Worm (Caenorhabditis elegans) whole organism, L4 larva: ENCODE data around the gene slc-36.3.

Experiments used
- D1046.2 ChIP-seq: fragments of 200-800 bp; sonication (Bioruptor generic); IDR thresholded peaks from 2 replicates; pipeline ENCODE4 v1.3.6; 2022; ENCODE audit warnings: missing genetic modification characterization, missing compliant biosample characterization
- F10B5.3 ChIP-seq: sonication (generic microtip); optimal IDR thresholded peaks from 2 replicates; lab custom pipeline; 2016; ENCODE audit warnings: mild to moderate bottlenecking, missing genetic modification characterization, missing compliant biosample characterization
- T20F7.1 ChIP-seq: fragments of 200-800 bp; sonication (Bioruptor generic); optimal IDR thresholded peaks from 2 replicates; lab custom pipeline; 2018; ENCODE audit warnings: mild to moderate bottlenecking, missing genetic modification characterization, missing compliant biosample characterization
- T26A8.4 ChIP-seq: fragments of 200-800 bp; sonication (Bioruptor generic); IDR thresholded peaks from 2 replicates; pipeline ENCODE4 v1.3.6; 2022; ENCODE audit warnings: missing genetic modification characterization, missing compliant biosample characterization
- Y48G9A.11 ChIP-seq: fragments of 200-800 bp; sonication (Bioruptor generic); IDR thresholded peaks from 2 replicates; pipeline ENCODE4 v1.3.6; 2022; ENCODE audit warnings: missing genetic modification reagents, missing genetic modification characterization, missing compliant biosample characterization
- Y75B8A.6 ChIP-seq: fragments of 200-800 bp; sonication (Bioruptor generic); IDR thresholded peaks from 2 replicates; pipeline ENCODE4 v1.3.6; 2022; ENCODE audit warnings: missing genetic modification reagents, missing genetic modification characterization, missing compliant biosample characterization
- aha-1 ChIP-seq: fragments of 150-350 bp; peaks from one replicate; lab custom pipeline; 2014; ENCODE audit warnings: missing biosample characterization, missing genetic modification characterization
- aly-2 ChIP-seq: sonication (generic microtip); optimal IDR thresholded peaks from 2 replicates; lab custom pipeline; 2018; ENCODE audit warnings: missing biosample characterization, missing genetic modification characterization
- ama-1 ChIP-seq: fragments of 150-350 bp; optimal IDR thresholded peaks from 2 replicates; lab custom pipeline; 2014; ENCODE audit warnings: inconsistent platforms, mixed read lengths
- attf-4 ChIP-seq: sonication (generic microtip); optimal IDR thresholded peaks from 3 replicates; lab custom pipeline; 2017; ENCODE audit warnings: missing biosample characterization, missing genetic modification characterization
- ceh-32 ChIP-seq: sonication (generic microtip); optimal IDR thresholded peaks from 2 replicates; lab custom pipeline; 2016; ENCODE audit warnings: mild to moderate bottlenecking, missing genetic modification characterization, missing compliant biosample characterization; ENCODE audit not compliant: poor library complexity
- ceh-62 ChIP-seq: sonication (generic microtip); optimal IDR thresholded peaks from 2 replicates; lab custom pipeline; 2017; ENCODE audit warnings: missing biosample characterization, missing genetic modification characterization
- ceh-82 ChIP-seq: sonication (generic microtip); optimal IDR thresholded peaks from 2 replicates; lab custom pipeline; 2017; ENCODE audit warnings: missing biosample characterization, missing genetic modification characterization
- ces-1 ChIP-seq: fragments of 150-350 bp; sonication (generic microtip); optimal IDR thresholded peaks from 4 replicates; lab custom pipeline; 2014; ENCODE audit warnings: missing biosample characterization, missing genetic modification reagents, missing genetic modification characterization
- daf-12 ChIP-seq: fragments of 150-350 bp; optimal IDR thresholded peaks from 2 replicates; lab custom pipeline; 2014; ENCODE audit warnings: missing biosample characterization, missing genetic modification reagents, missing genetic modification characterization
- daf-16 ChIP-seq, 3 experiments: sonication (generic microtip); optimal IDR thresholded peaks; 2 replicates each; lab custom pipeline; 2016 to 2017; ENCODE audit warnings: missing genetic modification characterization in 3 of 3, missing genetic modification reagents in 3 of 3, mild to moderate bottlenecking in 2 of 3, missing compliant biosample characterization in 2 of 3, missing biosample characterization in 1 of 3, moderate library complexity in 1 of 3
- daf-19 ChIP-seq: fragments of 200-800 bp; sonication (Bioruptor generic); conservative IDR thresholded peaks from 2 replicates; pipeline ENCODE4 v1.3.6; 2022; ENCODE audit warnings: missing genetic modification characterization, missing compliant biosample characterization
- dmd-8 ChIP-seq: fragments of 200-800 bp; sonication (Bioruptor generic); IDR thresholded peaks from 2 replicates; pipeline ENCODE4 v1.3.6; 2022; ENCODE audit warnings: missing genetic modification characterization, missing compliant biosample characterization
- duxl-1 ChIP-seq: sonication (generic microtip); optimal IDR thresholded peaks from 2 replicates; lab custom pipeline; 2016; ENCODE audit warnings: mild to moderate bottlenecking, missing genetic modification characterization, moderate library complexity, missing compliant biosample characterization; ENCODE audit not compliant: poor library complexity
- dve-1 ChIP-seq: sonication (generic microtip); optimal IDR thresholded peaks from 2 replicates; lab custom pipeline; 2017; ENCODE audit warnings: antibody characterized with exemption, mild to moderate bottlenecking, missing genetic modification characterization, missing compliant biosample characterization; ENCODE audit not compliant: insufficient read depth
- egl-43 ChIP-seq: fragments of 200-800 bp; sonication (Bioruptor generic); IDR thresholded peaks from 2 replicates; pipeline ENCODE4 v1.3.6; 2022; ENCODE audit warnings: missing genetic modification reagents, missing genetic modification characterization, missing compliant biosample characterization
- fkh-10 ChIP-seq: fragments of 150-350 bp; optimal IDR thresholded peaks from 2 replicates; lab custom pipeline; 2014; ENCODE audit warnings: missing biosample characterization, missing genetic modification reagents, missing genetic modification characterization
- hmg-1.1 ChIP-seq: fragments of 200-800 bp; sonication (Bioruptor generic); IDR thresholded peaks from 2 replicates; pipeline ENCODE4 v1.3.6; 2022; ENCODE audit warnings: missing genetic modification reagents, missing genetic modification characterization, missing compliant biosample characterization
- jun-1 ChIP-seq: fragments of 150-350 bp; optimal IDR thresholded peaks from 2 replicates; lab custom pipeline; 2014; ENCODE audit warnings: missing biosample characterization, missing genetic modification reagents, missing genetic modification characterization
- lin-15B ChIP-seq: fragments of 150-350 bp; sonication (generic microtip); optimal IDR thresholded peaks from 3 replicates; lab custom pipeline; 2014; ENCODE audit warnings: missing biosample characterization, missing genetic modification characterization
- lin-29 ChIP-seq: fragments of 200-800 bp; sonication (Bioruptor generic); IDR thresholded peaks from 2 replicates; pipeline ENCODE4 v1.3.6; 2022; ENCODE audit warnings: missing genetic modification reagents, missing genetic modification characterization, missing compliant biosample characterization
- lir-3 ChIP-seq: sonication (generic microtip); optimal IDR thresholded peaks from 2 replicates; lab custom pipeline; 2016; ENCODE audit warnings: mild to moderate bottlenecking, missing genetic modification characterization, missing compliant biosample characterization
- madf-5 ChIP-seq, 2 experiments: fragments of 200-800 bp; sonication (Bioruptor generic); IDR thresholded peaks; 2 replicates each; pipeline ENCODE4 v1.3.6; 2022; ENCODE audit warnings: missing compliant biosample characterization in 2 of 2, missing genetic modification characterization in 2 of 2
- madf-9 ChIP-seq: fragments of 200-800 bp; sonication (Bioruptor generic); conservative IDR thresholded peaks from 2 replicates; pipeline ENCODE4 v1.3.6; 2022; ENCODE audit warnings: missing genetic modification reagents, missing genetic modification characterization, missing compliant biosample characterization
- mdt-29 ChIP-seq: fragments of 200-800 bp; sonication (Bioruptor generic); IDR thresholded peaks from 2 replicates; pipeline ENCODE4 v1.3.6; 2022; ENCODE audit warnings: missing genetic modification reagents, missing genetic modification characterization, missing compliant biosample characterization
- mep-1 ChIP-seq: fragments of 150-350 bp; sonication (generic microtip); optimal IDR thresholded peaks from 3 replicates; lab custom pipeline; 2014; ENCODE audit warnings: missing biosample characterization, missing genetic modification characterization
- mes-2 ChIP-seq: sonication (generic microtip); optimal IDR thresholded peaks from 2 replicates; lab custom pipeline; 2016; ENCODE audit warnings: missing genotype, mild to moderate bottlenecking, missing genetic modification characterization, missing compliant biosample characterization; ENCODE audit not compliant: poor library complexity, severe bottlenecking
- mxl-2 ChIP-seq: fragments of 200-800 bp; sonication (Bioruptor generic); conservative IDR thresholded peaks from 2 replicates; pipeline ENCODE4 v1.3.6; 2022; ENCODE audit warnings: missing genetic modification reagents, missing genetic modification characterization, missing compliant biosample characterization
- nhr-11 ChIP-seq: fragments of 150-350 bp; optimal IDR thresholded peaks from 2 replicates; lab custom pipeline; 2014; ENCODE audit warnings: missing biosample characterization, missing genetic modification characterization
- nhr-111 ChIP-seq: fragments of 200-800 bp; sonication (Bioruptor generic); optimal IDR thresholded peaks from 2 replicates; lab custom pipeline; 2018; ENCODE audit warnings: mild to moderate bottlenecking, missing genetic modification characterization, missing compliant biosample characterization
- nhr-25 ChIP-seq: sonication (generic microtip); optimal IDR thresholded peaks from 2 replicates; lab custom pipeline; 2017; ENCODE audit warnings: missing genetic modification characterization, mild to moderate bottlenecking, missing compliant biosample characterization, antibody characterized with exemption, moderate library complexity, borderline replicate concordance; ENCODE audit not compliant: insufficient read depth
- nhr-41 ChIP-seq: fragments of 200-800 bp; sonication (Bioruptor generic); IDR thresholded peaks from 2 replicates; pipeline ENCODE4 v1.3.6; 2022; ENCODE audit warnings: missing genetic modification reagents, missing genetic modification characterization, missing compliant biosample characterization
- nhr-42 ChIP-seq: fragments of 200-800 bp; sonication (Bioruptor generic); IDR thresholded peaks from 2 replicates; pipeline ENCODE4 v1.3.6; 2022; ENCODE audit warnings: missing genetic modification characterization, missing compliant biosample characterization
- nhr-6 ChIP-seq: fragments of 150-350 bp; optimal IDR thresholded peaks from 2 replicates; lab custom pipeline; 2014; ENCODE audit warnings: missing biosample characterization, missing genetic modification characterization
- nhr-76 ChIP-seq: fragments of 150-350 bp; optimal IDR thresholded peaks from 2 replicates; lab custom pipeline; 2014; ENCODE audit warnings: missing biosample characterization, missing genetic modification characterization
- pqm-1 ChIP-seq: sonication (generic microtip); optimal IDR thresholded peaks from 2 replicates; lab custom pipeline; 2017; ENCODE audit warnings: missing biosample characterization, missing genetic modification characterization
- rbr-2 ChIP-seq: sonication (generic microtip); optimal IDR thresholded peaks from 2 replicates; lab custom pipeline; 2016; ENCODE audit warnings: missing genotype, missing genetic modification characterization, missing compliant biosample characterization
- saeg-2 ChIP-seq: fragments of 200-800 bp; sonication (Bioruptor generic); IDR thresholded peaks from 2 replicates; pipeline ENCODE4 v1.3.6; 2022; ENCODE audit warnings: missing genetic modification reagents, missing genetic modification characterization, missing compliant biosample characterization
- skn-1 ChIP-seq: fragments of 150-350 bp; optimal IDR thresholded peaks from 2 replicates; lab custom pipeline; 2014; ENCODE audit warnings: missing biosample characterization, missing genetic modification characterization
- snpc-4 ChIP-seq: fragments of 150-350 bp; optimal IDR thresholded peaks from 2 replicates; lab custom pipeline; 2014; ENCODE audit warnings: missing biosample characterization, missing genetic modification characterization
- spr-1 ChIP-seq: sonication (generic microtip); optimal IDR thresholded peaks from 2 replicates; lab custom pipeline; 2016; ENCODE audit warnings: mild to moderate bottlenecking, missing genetic modification characterization, missing compliant biosample characterization
- tag-97 ChIP-seq: fragments of 200-800 bp; sonication (Bioruptor generic); IDR thresholded peaks from 2 replicates; pipeline ENCODE4 v1.3.6; 2022; ENCODE audit warnings: missing genetic modification characterization, missing compliant biosample characterization
- unc-39 ChIP-seq: sonication (generic microtip); optimal IDR thresholded peaks from 2 replicates; lab custom pipeline; 2017; ENCODE audit warnings: missing biosample characterization, missing genetic modification characterization
- zag-1 ChIP-seq: fragments of 150-350 bp; optimal IDR thresholded peaks from 2 replicates; lab custom pipeline; 2014; ENCODE audit warnings: missing biosample characterization, missing genetic modification characterization
- zfp-3 ChIP-seq: fragments of 200-800 bp; sonication (Bioruptor generic); conservative IDR thresholded peaks from 2 replicates; pipeline ENCODE4 v1.3.6; 2022; ENCODE audit warnings: missing genetic modification reagents, missing genetic modification characterization, missing compliant biosample characterization
- ztf-11 ChIP-seq: fragments of 150-350 bp; optimal IDR thresholded peaks from 2 replicates; lab custom pipeline; 2014; ENCODE audit warnings: missing biosample characterization, missing genetic modification characterization

The slc-36.3 gene

DNA sequence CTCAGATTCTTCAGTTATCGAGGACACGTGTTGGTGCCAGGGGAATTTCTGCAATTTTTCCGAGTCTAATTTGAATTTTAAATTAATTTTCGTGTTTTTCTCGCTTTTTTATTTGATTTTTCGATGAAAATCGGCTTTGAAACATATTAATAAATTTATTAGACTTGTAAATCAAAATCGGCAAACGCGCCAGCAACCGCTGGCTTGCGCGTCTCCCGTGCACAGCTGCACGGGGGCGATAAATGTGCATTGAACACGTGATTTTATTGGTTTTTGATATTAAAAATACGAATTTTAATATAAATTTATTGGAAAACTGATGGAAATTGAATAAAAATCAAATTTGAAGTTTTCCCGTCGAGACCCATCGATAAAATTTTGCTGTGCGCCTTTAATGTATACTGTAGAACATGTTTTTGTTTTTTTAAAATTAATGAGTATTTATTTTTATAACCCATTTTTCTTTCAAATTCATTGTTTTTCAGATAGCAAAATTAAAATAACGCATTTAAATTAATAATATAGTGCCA is 36.6 kb upstream of the slc-36.3 start, which contains the start of gene F26F2.7 (continued):
- TF ChIP-seq mdt-29 (GFP tag; lab: Robert Waterston, UW), result peak; percentile 75; the same call in 1 of the 2 replicates
- no peak for TF ChIP-seq Y75B8A.6 (GFP tag; lab: Robert Waterston, UW)
- TF ChIP-seq T26A8.4 (GFP tag; lab: Robert Waterston, UW), result peak; percentile 70; the same call in 1 of the 2 replicates
- TF ChIP-seq ztf-11 (tag; lab: Kevin White, UChicago), result no peak
- no peak for TF ChIP-seq daf-12 (tag; lab: Kevin White, UChicago)
- peak; percentile 30 for TF ChIP-seq nhr-11 (tag; lab: Kevin White, UChicago)
- no peak for TF ChIP-seq nhr-41 (GFP tag; lab: Robert Waterston, UW)
- TF ChIP-seq skn-1 (tag; lab: Kevin White, UChicago), result no peak
- no peak for TF ChIP-seq D1046.2 (GFP tag; lab: Robert Waterston, UW)
- TF ChIP-seq mes-2, result peak; percentile 88
- no peak for TF ChIP-seq tag-97 (GFP tag; lab: Robert Waterston, UW)
- TF ChIP-seq nhr-25, result no peak
- TF ChIP-seq daf-16 (GFP tag; optimal IDR thresholded peaks at IDR 0.05; lab: Kevin White, UChicago), result peak; percentile 17 to 37
- no peak for TF ChIP-seq daf-16 (tag; optimal IDR thresholded peaks at IDR 0.05; lab: Kevin White, UChicago)
- peak; percentile 25 for TF ChIP-seq pqm-1 (tag; lab: Kevin White, UChicago)
- peak; percentile 21 for TF ChIP-seq nhr-6 (tag; lab: Kevin White, UChicago)
- TF ChIP-seq nhr-42, result peak; percentile 74; the same call in 1 of the 2 replicates
- no peak for TF ChIP-seq T20F7.1
- peak; percentile 68 for TF ChIP-seq F10B5.3 (tag; lab: Kevin White, UChicago)
- peak; percentile 80 for TF ChIP-seq duxl-1 (tag; lab: Kevin White, UChicago)
- no peak for TF ChIP-seq Y48G9A.11 (GFP tag; lab: Robert Waterston, UW)
- TF ChIP-seq zag-1 (tag; lab: Kevin White, UChicago), result no peak
- no peak for TF ChIP-seq aha-1 (tag; lab: Kevin White, UChicago)
- peak; percentile 84 for TF ChIP-seq rbr-2
- no peak for TF ChIP-seq aly-2 (tag; lab: Kevin White, UChicago)
- TF ChIP-seq spr-1, result peak; percentile 70
- no peak for TF ChIP-seq daf-19
- no peak for TF ChIP-seq zfp-3 (GFP tag; lab: Robert Waterston, UW)
- TF ChIP-seq ceh-62 (tag; lab: Kevin White, UChicago), result no peak
- peak; percentile 67 for TF ChIP-seq saeg-2 (GFP tag; lab: Robert Waterston, UW)
- no peak for TF ChIP-seq mxl-2 (GFP tag; lab: Robert Waterston, UW)
- peak; percentile 84 for TF ChIP-seq hmg-1.1 (GFP tag; lab: Robert Waterston, UW)
- no peak for TF ChIP-seq dmd-8 (GFP tag; lab: Robert Waterston, UW)
- TF ChIP-seq ceh-82 (tag; lab: Kevin White, UChicago), result no peak
- no peak for TF ChIP-seq unc-39 (tag; lab: Kevin White, UChicago)
- no peak for TF ChIP-seq lin-29 (GFP tag; lab: Robert Waterston, UW)
- TF ChIP-seq madf-9, result peak; percentile 39; the same call in 1 of the 2 replicates
- peak; percentile 17 for TF ChIP-seq fkh-10
- TF ChIP-seq madf-5 (GFP tag; IDR thresholded peaks at IDR 0.05; lab: Robert Waterston, UW), result no peak
- no peak for TF ChIP-seq nhr-111
- TF ChIP-seq ama-1 (lab: Kevin White, UChicago), result no peak
- no peak for TF ChIP-seq ceh-32
- peak; percentile 97 for TF ChIP-seq dve-1 (tag; lab: Kevin White, UChicago)
- no peak for TF ChIP-seq snpc-4 (tag; lab: Kevin White, UChicago)
- TF ChIP-seq mep-1, result no peak
- no peak for TF ChIP-seq jun-1 (tag; lab: Kevin White, UChicago)
- no peak for TF ChIP-seq lin-15B (tag; lab: Kevin White, UChicago)
- no peak for TF ChIP-seq ces-1
- TF ChIP-seq nhr-76 (tag; lab: Kevin White, UChicago), result no peak
- TF ChIP-seq attf-4 (tag; lab: Kevin White, UChicago), result no peak
- no peak for TF ChIP-seq egl-43
- no peak for TF ChIP-seq lir-3 (tag; lab: Kevin White, UChicago)
